Worm (Caenorhabditis elegans): ENCODE measurements around the gene T26A5.6.

Gene T26A5.6

ce11 chrIII:6479439-6479838 lies 28.9 kb upstream of the T26A5.6 start:
- peak; percentile 93 for TF ChIP-seq aha-1 (tag)
- no peak for TF ChIP-seq F26F4.8 (GFP tag; conservative IDR thresholded peaks at IDR 0.05)

ce11 chrIII:6478256-6479004 lies 27.9 kb upstream of the T26A5.6 start, which contains the start of gene zip-8:
TSS of gene zip-8 (plus strand) at chrIII:6478955.
- TF ChIP-seq fos-1 (tag; optimal IDR thresholded peaks at IDR 0.05) (no peak), set-16 (GFP tag; IDR thresholded peaks at IDR 0.05) (peak; percentile 66), fkh-10 (GFP tag; optimal IDR thresholded peaks at IDR 0.05) (no peak), nhr-6 (tag; optimal IDR thresholded peaks at IDR 0.05) (no peak), gei-8 (GFP tag; optimal IDR thresholded peaks at IDR 0.05) (no peak), dve-1 (tag; optimal IDR thresholded peaks at IDR 0.05; ENCODE audit: insufficient read depth) (no peak), aha-1 (tag) (peak; percentile 71), nhr-77 (tag; optimal IDR thresholded peaks at IDR 0.05) (no peak), zip-11 (GFP tag; IDR thresholded peaks at IDR 0.05) (no peak), ceh-28 (tag; optimal IDR thresholded peaks at IDR 0.05) (no peak)

ce11 chrIII:6476380-6476779 lies 25.9 kb upstream of the T26A5.6 start:
- no peak for TF ChIP-seq mes-2 (tag; optimal IDR thresholded peaks at IDR 0.05; ENCODE audit: poor library complexity, severe bottlenecking)

- TF ChIP-seq dmd-9 (GFP tag; IDR thresholded peaks at IDR 0.05) (no peak), ZK337.2 (GFP tag; IDR thresholded peaks at IDR 0.05) (no peak), nhr-6 (tag; optimal IDR thresholded peaks at IDR 0.05) (no peak), ceh-44 (GFP tag; IDR thresholded peaks at IDR 0.05) (no peak), Y105C5A.15 (GFP tag; IDR thresholded peaks at IDR 0.05) (no peak), hlh-30 (tag; optimal IDR thresholded peaks at IDR 0.05; ENCODE audit: insufficient read depth) (no peak), aly-2 (tag; optimal IDR thresholded peaks at IDR 0.05) (no peak)
These were observed 21.0 kb upstream of the T26A5.6 start, which contains the start of gene wht-6 for ce11 chrIII:6471451-6471850. TSS of gene wht-6 (plus strand) at chrIII:6471751.

- TF ChIP-seq aha-1 (tag), result peak; percentile 4
- no peak for TF ChIP-seq nhr-25 (tag; optimal IDR thresholded peaks at IDR 0.05; ENCODE audit: borderline replicate concordance, insufficient read depth)
These were observed 16.5 kb upstream of the T26A5.6 start, which contains the start of gene T26A5.2 for ce11 chrIII:6467005-6467404. TSS of gene T26A5.2 (plus strand) at chrIII:6467305.

- TF ChIP-seq ama-1 (optimal IDR thresholded peaks at IDR 0.05) (no peak), nhr-41 (GFP tag; IDR thresholded peaks at IDR 0.05) (no peak), T20F7.1 (GFP tag; optimal IDR thresholded peaks at IDR 0.05) (no peak), dmd-9 (GFP tag; IDR thresholded peaks at IDR 0.05) (no peak), daf-12 (tag; optimal IDR thresholded peaks at IDR 0.05) (no peak), attf-4 (tag; optimal IDR thresholded peaks at IDR 0.05) (no peak), egl-43 (GFP tag; IDR thresholded peaks at IDR 0.05) (no peak), pqm-1 (tag; optimal IDR thresholded peaks at IDR 0.05) (no peak)
These were observed 14.4 kb upstream of the T26A5.6 start, which contains the start of gene nduf-2.2 for ce11 chrIII:6464913-6465312. TSS of gene nduf-2.2 (plus strand) at chrIII:6465222.

- TF ChIP-seq dpl-1 (GFP tag; optimal IDR thresholded peaks at IDR 0.05), result peak; percentile 75
- TF ChIP-seq unc-39 (tag; optimal IDR thresholded peaks at IDR 0.05), result no peak
- peak; percentile 83; the same call in 1 of the 2 replicates for TF ChIP-seq F44E2.7 (GFP tag; IDR thresholded peaks at IDR 0.05)
- peak; percentile 51 for TF ChIP-seq nhr-25 (tag; optimal IDR thresholded peaks at IDR 0.05; ENCODE audit: borderline replicate concordance, insufficient read depth)
- TF ChIP-seq dmd-8 (GFP tag; IDR thresholded peaks at IDR 0.05), result peak; percentile 88
- TF ChIP-seq nhr-11 (tag; optimal IDR thresholded peaks at IDR 0.05), result peak; percentile 60
- TF ChIP-seq mep-1 (tag; optimal IDR thresholded peaks at IDR 0.05), result peak; percentile 91
- peak; percentile 89 for TF ChIP-seq nhr-102 (tag; optimal IDR thresholded peaks at IDR 0.05)
- peak; percentile 63 for TF ChIP-seq nhr-10 (tag; optimal IDR thresholded peaks at IDR 0.05)
- peak; percentile 93 for TF ChIP-seq egl-43 (GFP tag; IDR thresholded peaks at IDR 0.05)
- peak; percentile 89 for TF ChIP-seq nhr-48 (tag; optimal IDR thresholded peaks at IDR 0.05)
- TF ChIP-seq snpc-4 (tag; optimal IDR thresholded peaks at IDR 0.05), result no peak
- peak; percentile 11 for TF ChIP-seq zip-2 (tag; optimal IDR thresholded peaks at IDR 0.05)
- peak; percentile 88 for TF ChIP-seq php-3 (GFP tag; IDR thresholded peaks at IDR 0.05)
- peak; percentile 83 for TF ChIP-seq mxl-3 (GFP tag; optimal IDR thresholded peaks at IDR 0.05)
- TF ChIP-seq nhr-42 (GFP tag; IDR thresholded peaks at IDR 0.05), result peak; percentile 84
These were observed 13.6 kb upstream of the T26A5.6 start for ce11 chrIII:6464113-6464571.

Data from whole organism, L4 larva.